Worm (Caenorhabditis elegans) whole organism, L1 larva: ENCODE results near the gene clec-176.

Experiments used
- F16B12.6 ChIP-seq: fragments of 150-350 bp; optimal IDR thresholded peaks from 2 replicates; lab custom pipeline; 2014; ENCODE audit warnings: missing biosample characterization, missing genetic modification characterization
- Y116A8C.19 ChIP-seq: sonication (generic microtip); optimal IDR thresholded peaks from 2 replicates; lab custom pipeline; 2016; ENCODE audit warnings: missing compliant biosample characterization, missing genetic modification characterization, borderline replicate concordance
- ceh-63 ChIP-seq: fragments of 200-800 bp; sonication (Bioruptor generic); optimal IDR thresholded peaks from 2 replicates; lab custom pipeline; 2018; ENCODE audit warnings: mild to moderate bottlenecking, missing genetic modification characterization, missing compliant biosample characterization
- ceh-8 ChIP-seq: fragments of 200-800 bp; sonication (Bioruptor generic); optimal IDR thresholded peaks from 2 replicates; lab custom pipeline; 2018; ENCODE audit warnings: mild to moderate bottlenecking, missing genetic modification characterization, moderate library complexity, missing compliant biosample characterization
- ceh-82 ChIP-seq, 3 experiments: fragments of 150-350 bp in 1 of 3; sonication (generic microtip) in 2 of 3; optimal IDR thresholded peaks; 2 replicates each; lab custom pipeline; 2014 to 2017; ENCODE audit warnings: missing biosample characterization in 3 of 3, missing genetic modification characterization in 3 of 3
- dsc-1 ChIP-seq: sonication (generic microtip); optimal IDR thresholded peaks from 2 replicates; lab custom pipeline; 2016; ENCODE audit warnings: mild to moderate bottlenecking, missing genetic modification characterization, missing compliant biosample characterization
- egl-27 ChIP-seq, 2 experiments: fragments of 150-350 bp in 1 of 2; sonication (generic microtip); optimal IDR thresholded peaks; 3 replicates each; lab custom pipeline; 2017 to 2018; ENCODE audit warnings: missing biosample characterization in 2 of 2, missing genetic modification characterization in 2 of 2, missing genetic modification reagents in 2 of 2
- elt-2 ChIP-seq: sonication (generic microtip); optimal IDR thresholded peaks from 2 replicates; lab custom pipeline; 2016; ENCODE audit warnings: missing genetic modification characterization, mild to moderate bottlenecking, inconsistent platforms, missing compliant biosample characterization, missing genetic modification reagents
- elt-3 ChIP-seq, 6 experiments: fragments of 150-350 bp in 1 of 6; sonication (generic microtip); optimal IDR thresholded peaks; 2 replicates each; lab custom pipeline; 2017 to 2018; ENCODE audit warnings: missing biosample characterization in 6 of 6, missing genetic modification characterization in 6 of 6, inconsistent platforms in 1 of 6
- fkh-4 ChIP-seq: sonication (generic microtip); optimal IDR thresholded peaks from 2 replicates; lab custom pipeline; 2016; ENCODE audit warnings: missing compliant biosample characterization, missing genetic modification characterization, borderline replicate concordance
- grh-1 ChIP-seq: fragments of 200-800 bp; sonication (Bioruptor generic); IDR thresholded peaks from 2 replicates; pipeline ENCODE4 v1.3.6; 2022; ENCODE audit warnings: missing genetic modification reagents, missing genetic modification characterization, missing compliant biosample characterization
- hlh-17 ChIP-seq: fragments of 200-800 bp; sonication (Bioruptor generic); optimal IDR thresholded peaks from 2 replicates; lab custom pipeline; 2018; ENCODE audit warnings: missing genetic modification characterization, mild to moderate bottlenecking, missing compliant biosample characterization, moderate library complexity, borderline replicate concordance
- hpl-2 ChIP-seq: fragments of 150-350 bp; optimal IDR thresholded peaks from 2 replicates; lab custom pipeline; 2014; ENCODE audit warnings: missing biosample characterization, missing genetic modification reagents, missing genetic modification characterization
- irx-1 ChIP-seq: sonication (generic microtip); optimal IDR thresholded peaks from 2 replicates; lab custom pipeline; 2016; ENCODE audit warnings: missing genetic modification characterization, missing compliant biosample characterization
- isw-1 ChIP-seq: fragments of 200-800 bp; sonication (Bioruptor generic); IDR thresholded peaks from 2 replicates; pipeline ENCODE4 v1.3.6; 2022; ENCODE audit warnings: missing genetic modification characterization, missing compliant biosample characterization
- jun-1 ChIP-seq: fragments of 150-350 bp; optimal IDR thresholded peaks from 2 replicates; lab custom pipeline; 2014; ENCODE audit warnings: missing biosample characterization, missing genetic modification reagents, missing genetic modification characterization
- lin-13 ChIP-seq: fragments of 150-350 bp; optimal IDR thresholded peaks from 2 replicates; lab custom pipeline; 2014; ENCODE audit warnings: missing biosample characterization, missing genetic modification reagents, missing genetic modification characterization
- lin-15B ChIP-seq: fragments of 150-350 bp; sonication (generic microtip); optimal IDR thresholded peaks from 3 replicates; lab custom pipeline; 2014; ENCODE audit warnings: missing biosample characterization, missing genetic modification characterization
- lin-35 ChIP-seq, 2 experiments: fragments of 150-350 bp; optimal IDR thresholded peaks; 2 replicates each; lab custom pipeline; 2014; ENCODE audit warnings: missing biosample characterization in 2 of 2, missing genetic modification characterization in 2 of 2, missing genetic modification reagents in 2 of 2
- lin-39 ChIP-seq: fragments of 150-350 bp; optimal IDR thresholded peaks from 2 replicates; lab custom pipeline; 2014; ENCODE audit warnings: missing biosample characterization, missing genetic modification reagents, missing genetic modification characterization
- lir-3 ChIP-seq: sonication (generic microtip); optimal IDR thresholded peaks from 2 replicates; lab custom pipeline; 2016; ENCODE audit warnings: mild to moderate bottlenecking, missing genetic modification characterization, moderate library complexity, missing compliant biosample characterization; ENCODE audit not compliant: poor library complexity
- mep-1 ChIP-seq: fragments of 150-350 bp; optimal IDR thresholded peaks from 2 replicates; lab custom pipeline; 2014; ENCODE audit warnings: missing biosample characterization, missing genetic modification characterization
- nhr-237 ChIP-seq: fragments of 150-350 bp; optimal IDR thresholded peaks from 2 replicates; lab custom pipeline; 2014; ENCODE audit warnings: missing biosample characterization, missing genetic modification characterization
- nhr-47 ChIP-seq: sonication (generic microtip); optimal IDR thresholded peaks from 2 replicates; lab custom pipeline; 2016; ENCODE audit warnings: mild to moderate bottlenecking, missing genetic modification characterization, moderate library complexity, missing compliant biosample characterization
- nhr-84 ChIP-seq: sonication (generic microtip); optimal IDR thresholded peaks from 2 replicates; lab custom pipeline; 2017; ENCODE audit warnings: missing biosample characterization, missing genetic modification characterization
- rnt-1 ChIP-seq: sonication (generic microtip); optimal IDR thresholded peaks from 2 replicates; lab custom pipeline; 2016; ENCODE audit warnings: mild to moderate bottlenecking, missing genetic modification characterization, moderate library complexity, missing compliant biosample characterization
- skn-1 ChIP-seq: fragments of 150-350 bp; optimal IDR thresholded peaks from 2 replicates; lab custom pipeline; 2014; ENCODE audit warnings: missing biosample characterization, missing genetic modification characterization
- sptf-1 ChIP-seq: fragments of 150-350 bp; optimal IDR thresholded peaks from 2 replicates; lab custom pipeline; 2014; ENCODE audit warnings: missing biosample characterization, missing genetic modification characterization
- sup-37 ChIP-seq: fragments of 200-800 bp; sonication (Bioruptor generic); optimal IDR thresholded peaks from 2 replicates; lab custom pipeline; 2018; ENCODE audit warnings: mild to moderate bottlenecking, missing genetic modification characterization, missing compliant biosample characterization
- swsn-7 ChIP-seq: sonication (generic microtip); optimal IDR thresholded peaks from 2 replicates; lab custom pipeline; 2016; ENCODE audit warnings: missing genetic modification characterization, missing compliant biosample characterization
- tbx-2 ChIP-seq: sonication (generic microtip); optimal IDR thresholded peaks from 2 replicates; lab custom pipeline; 2016; ENCODE audit warnings: missing genetic modification characterization, missing compliant biosample characterization
- tlp-1 ChIP-seq: fragments of 150-350 bp; optimal IDR thresholded peaks from 2 replicates; lab custom pipeline; 2014; ENCODE audit warnings: missing biosample characterization, missing genetic modification characterization
- unc-130 ChIP-seq: fragments of 150-350 bp; optimal IDR thresholded peaks from 2 replicates; lab custom pipeline; 2017; ENCODE audit warnings: missing biosample characterization, missing genetic modification characterization, inconsistent platforms
- unc-30 ChIP-seq: sonication (generic microtip); optimal IDR thresholded peaks from 2 replicates; lab custom pipeline; 2017; ENCODE audit warnings: missing biosample characterization, missing genetic modification characterization
- unc-62 ChIP-seq: fragments of 150-350 bp; optimal IDR thresholded peaks from 2 replicates; lab custom pipeline; 2014; ENCODE audit warnings: missing biosample characterization, missing genetic modification reagents, missing genetic modification characterization
- unc-86 ChIP-seq: sonication (generic microtip); optimal IDR thresholded peaks from 2 replicates; lab custom pipeline; 2016; ENCODE audit warnings: missing genetic modification characterization, missing compliant biosample characterization
- unc-98 ChIP-seq: fragments of 200-800 bp; sonication (Bioruptor generic); IDR thresholded peaks from 2 replicates; pipeline ENCODE4 v1.3.6; 2022; ENCODE audit warnings: missing genetic modification characterization, missing compliant biosample characterization
- vab-15 ChIP-seq: sonication (generic microtip); optimal IDR thresholded peaks from 2 replicates; lab custom pipeline; 2017; ENCODE audit warnings: missing genotype, mild to moderate bottlenecking, missing genetic modification characterization, missing compliant biosample characterization
- zag-1 ChIP-seq: fragments of 150-350 bp; optimal IDR thresholded peaks from 2 replicates; lab custom pipeline; 2014; ENCODE audit warnings: missing biosample characterization, missing genetic modification characterization
- zip-4 ChIP-seq: fragments of 200-800 bp; sonication (Bioruptor generic); optimal IDR thresholded peaks from 2 replicates; lab custom pipeline; 2018; ENCODE audit warnings: mild to moderate bottlenecking, missing genetic modification characterization, moderate library complexity, missing compliant biosample characterization
- ztf-11 ChIP-seq, 2 experiments: sonication (generic microtip); optimal IDR thresholded peaks; 2 replicates each; lab custom pipeline; 2016 to 2017; ENCODE audit warnings: missing genetic modification characterization in 2 of 2, missing biosample characterization in 1 of 2, missing compliant biosample characterization in 1 of 2
- ztf-4 ChIP-seq: fragments of 150-350 bp; optimal IDR thresholded peaks from 2 replicates; lab custom pipeline; 2014; ENCODE audit warnings: missing biosample characterization, missing genetic modification characterization

The clec-176 gene

ce11 chrIV:4983746-4984145, at the start of gene clec-176:
clec-176 (plus strand) TSS chrIV:4984046.
- TF ChIP-seq lir-3 (tag; lab: Kevin White, UChicago), result no peak
- TF ChIP-seq unc-62 (GFP tag; lab: Kevin White, UChicago), result no peak
- no peak for TF ChIP-seq swsn-7
- TF ChIP-seq isw-1 (GFP tag; lab: Robert Waterston, UW), result no peak
- TF ChIP-seq unc-130 (tag; lab: Kevin White, UChicago), result no peak
- TF ChIP-seq lin-35 (GFP tag; optimal IDR thresholded peaks at IDR 0.05; lab: Kevin White, UChicago), result no peak
- TF ChIP-seq zag-1, result no peak
- TF ChIP-seq mep-1 (tag; lab: Kevin White, UChicago), result no peak
- no peak for TF ChIP-seq elt-3 (tag; optimal IDR thresholded peaks at IDR 0.05; lab: Kevin White, UChicago)
- no peak for TF ChIP-seq nhr-237
- no peak for TF ChIP-seq tlp-1
- no peak for TF ChIP-seq ceh-63 (GFP tag; lab: Kevin White, UChicago)
- TF ChIP-seq lin-39, result no peak
- TF ChIP-seq Y116A8C.19 (tag; lab: Kevin White, UChicago), result no peak
- TF ChIP-seq fkh-4, result no peak
- TF ChIP-seq sup-37, result no peak
- no peak for TF ChIP-seq dsc-1 (tag; lab: Kevin White, UChicago)
- no peak for TF ChIP-seq nhr-47 (tag; lab: Kevin White, UChicago)
- no peak for TF ChIP-seq F16B12.6
- no peak for TF ChIP-seq egl-27 (tag; optimal IDR thresholded peaks at IDR 0.05; lab: Kevin White, UChicago)

DNA sequence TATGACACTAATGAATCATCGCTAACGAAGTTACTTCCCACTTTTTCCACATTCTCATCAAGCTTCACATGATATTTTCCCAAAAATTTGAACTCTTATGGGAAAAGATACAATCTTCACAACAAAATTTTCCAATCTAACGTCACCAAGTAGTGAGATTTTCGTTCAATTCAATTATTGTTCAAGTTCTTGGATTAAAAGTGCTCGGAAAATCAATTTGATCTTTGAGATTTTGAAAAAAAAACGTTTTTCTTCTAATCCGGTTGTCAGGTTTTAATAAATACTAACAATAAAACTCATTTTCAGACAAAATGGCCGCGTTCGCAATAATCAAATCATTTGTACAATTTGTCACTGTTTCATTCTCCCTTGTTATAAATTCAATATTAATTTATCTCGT, 49.7 kb upstream of the clec-176 start, which contains the start of gene str-153:
Gene str-153 (plus strand): TSS at position 301 of the 400 bp plus-strand sequence.
- TF ChIP-seq ceh-63 (GFP tag; lab: Kevin White, UChicago) (no peak), zip-4 (GFP tag; lab: Kevin White, UChicago) (no peak), dsc-1 (tag; lab: Kevin White, UChicago) (no peak), fkh-4 (no peak), grh-1 (GFP tag; lab: Robert Waterston, UW) (no peak), lin-13 (no peak), lin-15B (tag; lab: Kevin White, UChicago) (no peak), zag-1 (no peak)
- TF ChIP-seq, all 84 proteins: peak for 0

DNA sequence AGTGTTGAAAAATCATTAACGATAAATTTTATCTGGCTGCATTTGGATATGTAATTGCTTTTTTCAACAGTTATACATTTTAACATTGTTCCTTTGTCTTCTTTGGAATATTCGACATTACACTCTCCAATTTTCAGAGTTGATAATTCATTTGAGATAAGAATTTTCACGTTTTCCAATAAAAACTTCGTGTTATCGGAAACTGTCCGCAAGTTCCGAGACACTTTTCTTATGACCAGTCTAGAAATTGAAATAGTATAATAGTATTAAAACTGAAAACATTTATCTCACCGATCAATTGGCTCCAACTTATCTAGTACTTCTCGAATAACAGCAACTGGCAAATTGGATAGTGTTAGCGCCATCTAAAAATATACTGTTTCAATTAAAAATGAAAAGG, 46.2 kb upstream of the clec-176 start, which contains the start of gene fbxa-86:
Gene fbxa-86 (minus strand): TSS at position 367 of the 400 bp plus-strand sequence.
- TF ChIP-seq mep-1 (tag; lab: Kevin White, UChicago) (no peak), elt-2 (tag; lab: Kevin White, UChicago) (peak; percentile 56), unc-86 (tag; lab: Kevin White, UChicago) (no peak), unc-30 (no peak), F16B12.6 (no peak), jun-1 (tag; lab: Kevin White, UChicago) (no peak)
- TF ChIP-seq, all 84 proteins: peak for 1

ce11 chrIV:4938664-4939063, 45.2 kb upstream of the clec-176 start, which contains the start of gene str-168:
str-168 (plus strand) TSS chrIV:4938964.
- no peak for TF ChIP-seq ceh-8
- no peak for TF ChIP-seq swsn-7
- TF ChIP-seq ztf-4 (tag; lab: Kevin White, UChicago), result no peak
- TF ChIP-seq unc-62 (GFP tag; lab: Kevin White, UChicago), result no peak

- TF ChIP-seq ztf-11 (tag; optimal IDR thresholded peaks at IDR 0.05; lab: Kevin White, UChicago), result no peak
- no peak for TF ChIP-seq Y116A8C.19 (tag; lab: Kevin White, UChicago)
- TF ChIP-seq nhr-237, result no peak
- no peak for TF ChIP-seq rnt-1
- no peak for TF ChIP-seq ceh-82 (tag; optimal IDR thresholded peaks at IDR 0.05; lab: Kevin White, UChicago)
- no peak for TF ChIP-seq hlh-17 (GFP tag; lab: Kevin White, UChicago)
- TF ChIP-seq tlp-1, result no peak
- TF ChIP-seq vab-15, result no peak
- TF ChIP-seq unc-86 (tag; lab: Kevin White, UChicago), result no peak
- TF ChIP-seq unc-98 (GFP tag; lab: Robert Waterston, UW), result no peak
- TF ChIP-seq skn-1 (tag; lab: Kevin White, UChicago), result no peak
- TF ChIP-seq irx-1 (tag; lab: Kevin White, UChicago), result no peak
- no peak for TF ChIP-seq lin-15B (tag; lab: Kevin White, UChicago)
- no peak for TF ChIP-seq tbx-2 (tag; lab: Kevin White, UChicago)
- TF ChIP-seq egl-27 (tag; optimal IDR thresholded peaks at IDR 0.05; lab: Kevin White, UChicago), result no peak
- TF ChIP-seq sptf-1 (tag; lab: Kevin White, UChicago), result no peak
- TF ChIP-seq zip-4 (GFP tag; lab: Kevin White, UChicago), result no peak
- TF ChIP-seq nhr-84, result no peak
- TF ChIP-seq hpl-2 (GFP tag; lab: Kevin White, UChicago), result no peak
- TF ChIP-seq, all 84 proteins: peak for 0
Observed at ce11 chrIV:4941681-4942080, 42.2 kb upstream of the clec-176 start, which contains the start of gene Y9C9A.5. Y9C9A.5 (plus strand) TSS chrIV:4941981.
